Worm (Caenorhabditis elegans): Measurements from ENCODE around the gene mlh-1.

The mlh-1 gene

DNA sequence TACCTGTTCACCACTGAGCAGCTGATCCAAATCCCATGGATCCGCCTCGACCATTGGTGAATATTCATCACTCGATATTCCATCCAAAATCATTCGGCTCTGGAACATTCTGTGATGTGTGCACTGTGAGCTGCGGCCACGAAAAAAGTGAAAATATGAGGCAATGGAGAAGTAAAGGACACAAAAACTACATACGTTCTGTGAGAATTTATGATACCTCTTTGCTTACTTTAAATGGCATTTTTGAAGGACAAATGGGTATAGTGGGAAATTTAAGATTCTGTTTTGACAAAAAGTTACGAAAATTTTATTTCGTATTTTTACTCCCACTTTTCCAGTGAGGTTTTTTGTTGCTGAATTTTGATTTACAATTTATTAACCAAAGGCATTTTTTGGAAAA is 22.0 kb downstream of the mlh-1 start, which contains the start of gene twk-40:
twk-40 (minus strand) TSS at position 101 of the 400 bp plus-strand sequence.
- TF ChIP-seq blmp-1 (tag; optimal IDR thresholded peaks at IDR 0.05; ENCODE audit: insufficient read depth) (no peak), nhr-21 (tag; optimal IDR thresholded peaks at IDR 0.05) (no peak), nhr-10 (tag; optimal IDR thresholded peaks at IDR 0.05) (no peak), R02D3.7 (tag; optimal IDR thresholded peaks at IDR 0.05) (no peak), zag-1 (tag; optimal IDR thresholded peaks at IDR 0.05) (no peak), snpc-4 (tag; optimal IDR thresholded peaks at IDR 0.05) (no peak), dmd-4 (tag; optimal IDR thresholded peaks at IDR 0.05) (no peak), ztf-11 (tag; optimal IDR thresholded peaks at IDR 0.05) (no peak), peb-1 (tag; optimal IDR thresholded peaks at IDR 0.05) (no peak), aly-2 (tag; optimal IDR thresholded peaks at IDR 0.05) (no peak)

DNA sequence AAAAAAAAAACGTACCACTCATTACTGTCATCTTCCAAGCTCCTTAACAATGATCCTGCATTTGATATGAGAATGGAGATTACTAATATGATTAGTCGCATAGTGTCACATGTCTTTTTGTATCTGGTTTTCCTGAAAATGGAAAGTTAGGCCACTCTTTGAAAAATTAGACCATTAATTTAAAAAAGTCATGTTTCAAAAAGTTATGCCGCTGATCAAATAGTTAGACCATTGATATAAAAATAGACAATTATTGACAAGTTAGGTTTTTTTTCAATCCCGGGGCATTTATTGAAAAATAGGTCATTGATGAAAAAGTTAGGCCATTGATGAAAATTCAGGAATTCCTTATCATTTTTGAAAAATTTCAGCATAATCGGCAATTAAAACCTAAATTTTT is 30.3 kb downstream of the mlh-1 start, which contains the start of gene acc-4:
acc-4 (minus strand) TSS at position 101 of the 400 bp plus-strand sequence.
- TF ChIP-seq nhr-10 (tag; optimal IDR thresholded peaks at IDR 0.05), result no peak
- no peak for TF ChIP-seq nhr-129 (tag; optimal IDR thresholded peaks at IDR 0.05)
- no peak for TF ChIP-seq unc-55 (GFP tag; optimal IDR thresholded peaks at IDR 0.05)
- no peak for TF ChIP-seq ceh-82 (tag; optimal IDR thresholded peaks at IDR 0.05)
- no peak for TF ChIP-seq ama-1 (optimal IDR thresholded peaks at IDR 0.05)
- no peak for TF ChIP-seq aly-2 (tag; optimal IDR thresholded peaks at IDR 0.05)
- no peak for TF ChIP-seq ztf-11 (tag; optimal IDR thresholded peaks at IDR 0.05)
- TF ChIP-seq nhr-12 (tag; optimal IDR thresholded peaks at IDR 0.05), result no peak
- TF ChIP-seq lin-11 (tag; optimal IDR thresholded peaks at IDR 0.05), result no peak

ce11 chrIII:13476682-13477081 is 37.7 kb downstream of the mlh-1 start, which contains the start of gene T27E9.6:
Gene T27E9.6 (minus strand): TSS chrIII:13476782.
- no peak for TF ChIP-seq aly-2 (tag; optimal IDR thresholded peaks at IDR 0.05)
- no peak for TF ChIP-seq sma-9 (GFP tag; optimal IDR thresholded peaks at IDR 0.05)
- TF ChIP-seq sma-9 (tag; optimal IDR thresholded peaks at IDR 0.05), result no peak
- no peak for TF ChIP-seq nhr-77 (tag; optimal IDR thresholded peaks at IDR 0.05)
- TF ChIP-seq ztf-11 (tag; optimal IDR thresholded peaks at IDR 0.05), result no peak
- TF ChIP-seq unc-39 (tag; optimal IDR thresholded peaks at IDR 0.05), result no peak
- TF ChIP-seq nhr-12 (tag; optimal IDR thresholded peaks at IDR 0.05), result no peak
- TF ChIP-seq nhr-25 (tag; optimal IDR thresholded peaks at IDR 0.05), result no peak
- TF ChIP-seq ZK546.5 (tag; optimal IDR thresholded peaks at IDR 0.05), result no peak
- TF ChIP-seq lin-11 (tag; optimal IDR thresholded peaks at IDR 0.05), result no peak
- no peak for TF ChIP-seq egl-27 (tag; optimal IDR thresholded peaks at IDR 0.05)
- TF ChIP-seq unc-55 (GFP tag; optimal IDR thresholded peaks at IDR 0.05), result no peak
- no peak for TF ChIP-seq nhr-237 (tag; optimal IDR thresholded peaks at IDR 0.05)
- no peak for TF ChIP-seq crh-2 (tag; optimal IDR thresholded peaks at IDR 0.05)
- no peak for TF ChIP-seq nhr-6 (tag; optimal IDR thresholded peaks at IDR 0.05)

- TF ChIP-seq nhr-25 (tag; optimal IDR thresholded peaks at IDR 0.05), result no peak
- TF ChIP-seq lin-39 (tag; optimal IDR thresholded peaks at IDR 0.05), result no peak
- TF ChIP-seq crh-2 (tag; optimal IDR thresholded peaks at IDR 0.05), result no peak
These were observed 39.9 kb downstream of the mlh-1 start for ce11 chrIII:13474482-13474881.

DNA sequence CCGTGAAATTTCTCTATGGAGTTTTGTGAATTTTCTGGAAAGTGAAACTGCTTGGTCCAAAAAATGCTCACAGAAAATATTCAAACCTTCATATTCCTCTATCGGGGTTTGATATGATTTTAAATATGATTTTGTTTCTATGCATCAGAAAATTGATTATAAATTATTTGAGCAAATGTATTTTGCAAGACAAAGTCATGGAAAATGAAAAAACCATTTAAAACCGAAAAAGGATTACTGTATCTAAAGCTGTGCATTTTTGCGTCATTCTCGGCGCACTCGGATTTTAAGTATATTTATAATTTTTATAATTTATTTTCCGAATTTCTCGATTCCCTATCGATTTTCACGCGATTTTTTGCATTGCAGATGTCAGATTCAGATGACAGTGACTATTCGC is 42.9 kb downstream of the mlh-1 start, which contains the start of gene pssy-2:
pssy-2 (plus strand) TSS at position 301 of the 400 bp plus-strand sequence.
- TF ChIP-seq aly-2 (tag; optimal IDR thresholded peaks at IDR 0.05) (no peak), sem-4 (tag; optimal IDR thresholded peaks at IDR 0.05) (no peak), zag-1 (tag; optimal IDR thresholded peaks at IDR 0.05) (no peak), nhr-23 (tag; optimal IDR thresholded peaks at IDR 0.05) (no peak), ztf-11 (tag; optimal IDR thresholded peaks at IDR 0.05) (no peak), lin-11 (tag; optimal IDR thresholded peaks at IDR 0.05) (no peak)

ce11 chrIII:13465918-13466592 is 48.3 kb downstream of the mlh-1 start, which contains the start of gene cdk-5:
Gene cdk-5 (minus strand): TSS chrIII:13466342.
- TF ChIP-seq nhr-21 (tag; optimal IDR thresholded peaks at IDR 0.05) (peak; percentile 93), ama-1 (optimal IDR thresholded peaks at IDR 0.05) (peak; percentile 81), R02D3.7 (tag; optimal IDR thresholded peaks at IDR 0.05) (peak; percentile 60), peb-1 (tag; optimal IDR thresholded peaks at IDR 0.05) (no peak), unc-39 (tag; optimal IDR thresholded peaks at IDR 0.05) (no peak), egl-27 (tag; optimal IDR thresholded peaks at IDR 0.05) (peak; percentile 86), ZK546.5 (tag; optimal IDR thresholded peaks at IDR 0.05) (peak; percentile 83), nhr-6 (tag; optimal IDR thresholded peaks at IDR 0.05) (peak; percentile 90), nhr-237 (tag; optimal IDR thresholded peaks at IDR 0.05) (no peak), dmd-4 (tag; optimal IDR thresholded peaks at IDR 0.05) (no peak), ztf-11 (tag; optimal IDR thresholded peaks at IDR 0.05) (no peak), sma-9 (GFP tag; optimal IDR thresholded peaks at IDR 0.05) (peak; percentile 93), sma-9 (tag; optimal IDR thresholded peaks at IDR 0.05) (no peak), crh-2 (tag; optimal IDR thresholded peaks at IDR 0.05) (peak; percentile 98), nhr-11 (tag; optimal IDR thresholded peaks at IDR 0.05) (no peak), alr-1 (tag; optimal IDR thresholded peaks at IDR 0.05) (no peak), unc-55 (GFP tag; optimal IDR thresholded peaks at IDR 0.05) (peak; percentile 98), sem-4 (tag; optimal IDR thresholded peaks at IDR 0.05) (peak; percentile 74), mab-5 (tag; optimal IDR thresholded peaks at IDR 0.05) (peak; percentile 89), aly-2 (tag; optimal IDR thresholded peaks at IDR 0.05) (peak; percentile 22), sma-3 (GFP tag; optimal IDR thresholded peaks at IDR 0.05) (peak; percentile 87), snpc-4 (tag; optimal IDR thresholded peaks at IDR 0.05) (peak; percentile 20), elt-3 (tag; optimal IDR thresholded peaks at IDR 0.05) (no peak), mbf-1 (tag; optimal IDR thresholded peaks at IDR 0.05) (no peak), nhr-77 (tag; optimal IDR thresholded peaks at IDR 0.05) (no peak), ztf-4 (tag; optimal IDR thresholded peaks at IDR 0.05) (peak; percentile 87), C34F6.9 (tag; optimal IDR thresholded peaks at IDR 0.05) (peak; percentile 99), nhr-12 (tag; optimal IDR thresholded peaks at IDR 0.05) (no peak), Y55F3AM.14 (GFP tag; optimal IDR thresholded peaks at IDR 0.05) (no peak)

Measured in whole organism, L2 larva.